Fruit fly (Drosophila melanogaster) whole organism, wandering third instar larva: Measurements from ENCODE around the gene Os-C.
A peak's percentile ranks its signal among the peaks of the same experiment; 100 is the strongest.

Source experiments
- Hnf4 ChIP-seq: fragments of 200-800 bp; sonication (Bioruptor generic); optimal IDR thresholded peaks from 2 replicates; lab custom pipeline; 2016; ENCODE audit warnings: missing biosample characterization, mild to moderate bottlenecking, missing genetic modification characterization
- Hr78 ChIP-seq: fragments of >200 bp; optimal IDR thresholded peaks from 2 replicates; lab custom pipeline; 2017; ENCODE audit warnings: missing biosample characterization, missing genetic modification characterization
- dsf ChIP-seq: sonication (Bioruptor generic); optimal IDR thresholded peaks from 2 replicates; lab custom pipeline; 2016; ENCODE audit warnings: missing biosample characterization, missing genetic modification characterization, borderline replicate concordance
- ey ChIP-seq: fragments of 200-800 bp; sonication (Bioruptor generic); optimal IDR thresholded peaks from 2 replicates; lab custom pipeline; 2016; ENCODE audit warnings: missing biosample characterization, missing genetic modification characterization
- fru ChIP-seq: fragments of 200-800 bp; sonication (Bioruptor generic); optimal IDR thresholded peaks from 3 replicates; lab custom pipeline; 2016; ENCODE audit warnings: missing biosample characterization, mild to moderate bottlenecking, missing genetic modification characterization
- h ChIP-seq: fragments of 200-800 bp; sonication (Bioruptor generic); optimal IDR thresholded peaks from 3 replicates; lab custom pipeline; 2016; ENCODE audit warnings: missing biosample characterization, mild to moderate bottlenecking, missing genetic modification characterization
- jim ChIP-seq: fragments of 175-275, 200-325 bp; sonication (Bioruptor generic); optimal IDR thresholded peaks from 2 replicates; lab custom pipeline; 2016; ENCODE audit warnings: missing biosample characterization, mild to moderate bottlenecking, missing genetic modification characterization
- lola ChIP-seq: fragments of >200 bp; optimal IDR thresholded peaks from 2 replicates; lab custom pipeline; 2017; ENCODE audit warnings: missing biosample characterization, missing genetic modification characterization
- pan ChIP-seq: fragments of >200 bp; optimal IDR thresholded peaks from 2 replicates; lab custom pipeline; 2017
- sage ChIP-seq: fragments of 200-800 bp; sonication (Bioruptor generic); optimal IDR thresholded peaks from 2 replicates; lab custom pipeline; 2016; ENCODE audit warnings: missing biosample characterization, mild to moderate bottlenecking, missing genetic modification characterization

DNA sequence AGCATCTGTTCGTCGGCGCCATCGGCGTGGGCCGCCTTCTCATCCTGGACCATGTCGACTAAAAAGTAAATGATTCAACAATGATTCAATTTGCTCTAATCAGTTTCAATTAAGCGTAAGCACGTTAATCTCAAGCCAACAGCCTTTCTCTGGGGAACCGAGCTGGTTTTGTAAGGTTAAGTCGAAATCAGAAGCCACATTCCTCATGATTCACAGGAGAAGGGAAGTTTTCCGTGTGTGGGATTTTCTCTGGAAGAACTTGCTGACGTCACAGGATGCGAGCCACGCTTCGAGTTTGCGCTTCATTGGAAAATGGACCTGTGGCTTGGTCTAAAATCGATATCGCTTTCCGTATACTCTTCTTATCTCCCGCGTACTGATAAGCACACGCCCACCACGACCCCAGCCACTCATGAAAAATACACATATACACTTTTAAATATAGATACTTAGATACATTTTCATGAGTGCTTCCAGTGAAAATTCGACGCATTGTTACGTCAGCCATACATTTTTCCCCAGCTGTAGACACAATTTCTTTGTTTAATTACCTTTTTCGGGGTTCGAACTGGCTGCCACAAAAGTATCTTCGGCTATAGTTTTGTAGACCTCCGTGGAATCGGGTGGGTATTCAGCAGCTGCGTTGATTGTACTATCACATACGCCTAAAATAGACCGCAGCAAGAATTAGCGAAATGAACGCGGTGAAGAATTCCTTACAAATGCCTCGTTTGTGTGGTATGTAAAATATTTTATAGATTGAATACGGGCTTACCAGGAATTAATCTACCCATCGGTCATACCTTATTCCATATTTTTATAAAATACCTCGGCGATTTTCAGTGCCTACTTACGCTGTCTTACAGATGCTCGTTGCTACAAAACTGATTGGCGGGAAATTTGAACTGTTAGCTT is 1.5 kb upstream of the Os-C start:
- TF ChIP-seq h (GFP tag; lab: Kevin White, UChicago) = peak; percentile 50
- TF ChIP-seq jim (GFP tag; lab: Kevin White, UChicago) = no peak
- no peak for TF ChIP-seq lola
- TF ChIP-seq Hnf4 (GFP tag; lab: Kevin White, UChicago) = peak; percentile 56
- TF ChIP-seq pan (lab: Kevin White, UChicago) = no peak
- no peak for TF ChIP-seq dsf (GFP tag; lab: Kevin White, UChicago)
- no peak for TF ChIP-seq ey (GFP tag; lab: Kevin White, UChicago)
- no peak for TF ChIP-seq sage
- TF ChIP-seq Hr78 (GFP tag; lab: Kevin White, UChicago) = no peak
- no peak for TF ChIP-seq fru (GFP tag; lab: Kevin White, UChicago)
